Worm (Caenorhabditis elegans) whole organism, midembryonic: ENCODE data around the gene dot-1.4.

Experiments used
- T22C8.4 ChIP-seq: fragments of 200-800 bp; sonication (Bioruptor generic); IDR thresholded peaks from 2 replicates; pipeline ENCODE4 v1.3.6; 2022; ENCODE audit warnings: missing genetic modification characterization, missing compliant biosample characterization
- flt-1 ChIP-seq: fragments of 200-800 bp; sonication (Bioruptor generic); IDR thresholded peaks from 2 replicates; pipeline ENCODE4 v1.3.6; 2022; ENCODE audit warnings: missing genetic modification characterization, missing compliant biosample characterization
- ref-1 ChIP-seq: fragments of 200-800 bp; sonication (Bioruptor generic); conservative IDR thresholded peaks from 2 replicates; pipeline ENCODE4 v1.3.6; 2022; ENCODE audit warnings: missing genetic modification reagents, missing genetic modification characterization, missing compliant biosample characterization
- ztf-23 ChIP-seq: fragments of 200-800 bp; sonication (Bioruptor generic); IDR thresholded peaks from 2 replicates; pipeline ENCODE4 v1.3.6; 2022; ENCODE audit warnings: missing genetic modification reagents, missing genetic modification characterization, missing compliant biosample characterization
- ztf-29 ChIP-seq: fragments of 200-800 bp; sonication (Bioruptor generic); IDR thresholded peaks from 2 replicates; pipeline ENCODE4 v1.3.6; 2022; ENCODE audit warnings: missing genetic modification reagents, missing genetic modification characterization, missing compliant biosample characterization

ce11 chrX:11968024-11968598, 36.7 kb upstream of the dot-1.4 start:
- TF ChIP-seq ztf-23 (GFP tag; lab: Robert Waterston, UW) = no peak
- TF ChIP-seq ztf-29 (GFP tag; lab: Robert Waterston, UW) = no peak
- no peak for TF ChIP-seq ref-1 (GFP tag; lab: Robert Waterston, UW)
- no peak for TF ChIP-seq flt-1 (GFP tag; lab: Robert Waterston, UW)
- no peak for TF ChIP-seq T22C8.4 (GFP tag; lab: Robert Waterston, UW)
